Fruit fly (Drosophila melanogaster) whole organism, wandering third instar larva: Measurements from ENCODE around the gene gammaTub37C.

Source experiments
- Hnf4 ChIP-seq: fragments of 200-800 bp; sonication (Bioruptor generic); optimal IDR thresholded peaks from 2 replicates; lab custom pipeline; 2016; ENCODE audit warnings: missing biosample characterization, mild to moderate bottlenecking, missing genetic modification characterization
- Hr78 ChIP-seq: fragments of >200 bp; optimal IDR thresholded peaks from 2 replicates; lab custom pipeline; 2017; ENCODE audit warnings: missing biosample characterization, missing genetic modification characterization
- Mio ChIP-seq: sonication (Bioruptor generic); optimal IDR thresholded peaks from 2 replicates; lab custom pipeline; 2016; ENCODE audit warnings: missing biosample characterization, missing genetic modification characterization
- br ChIP-seq: fragments of 200-800 bp; sonication (Bioruptor generic); optimal IDR thresholded peaks from 2 replicates; lab custom pipeline; 2016; ENCODE audit warnings: missing biosample characterization, missing genetic modification characterization
- jim ChIP-seq: fragments of 175-275, 200-325 bp; sonication (Bioruptor generic); optimal IDR thresholded peaks from 2 replicates; lab custom pipeline; 2016; ENCODE audit warnings: missing biosample characterization, mild to moderate bottlenecking, missing genetic modification characterization
- lola ChIP-seq: fragments of >200 bp; optimal IDR thresholded peaks from 2 replicates; lab custom pipeline; 2017; ENCODE audit warnings: missing biosample characterization, missing genetic modification characterization
- psq ChIP-seq: fragments of 200-800 bp; sonication (Bioruptor generic); optimal IDR thresholded peaks from 3 replicates; lab custom pipeline; 2017; ENCODE audit warnings: missing biosample characterization, mild to moderate bottlenecking, missing genetic modification characterization, moderate library complexity
- woc ChIP-seq: sonication (Bioruptor generic); optimal IDR thresholded peaks from 2 replicates; lab custom pipeline; 2016; ENCODE audit warnings: missing biosample characterization, mild to moderate bottlenecking, missing genetic modification characterization

DNA sequence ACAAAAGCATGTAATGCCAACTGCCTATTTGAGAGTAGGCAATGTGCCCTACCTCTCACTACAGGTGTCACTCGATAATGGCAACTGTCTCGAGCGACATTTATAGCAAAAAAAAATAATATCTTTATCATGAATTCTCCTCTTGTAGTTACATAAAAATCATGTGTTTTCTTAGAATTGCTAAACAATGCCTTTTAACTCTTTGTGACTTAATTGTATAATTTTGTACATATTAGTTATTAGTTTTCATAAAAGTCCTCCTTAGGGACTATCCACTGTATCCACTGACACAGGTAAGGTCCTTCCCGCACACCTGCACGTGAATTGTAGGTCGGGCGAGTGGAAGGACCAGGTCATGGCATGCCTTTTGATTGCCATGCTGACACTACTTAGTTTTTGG lies 23.3 kb upstream of the gammaTub37C start:
- TF ChIP-seq lola (GFP tag; lab: Kevin White, UChicago), result no peak
- TF ChIP-seq br (GFP tag; lab: Kevin White, UChicago), result no peak
- TF ChIP-seq woc (GFP tag; lab: Kevin White, UChicago), result no peak
- no peak for TF ChIP-seq jim (GFP tag; lab: Kevin White, UChicago)
- TF ChIP-seq Hnf4 (GFP tag; lab: Kevin White, UChicago), result no peak
- no peak for TF ChIP-seq Hr78 (GFP tag; lab: Kevin White, UChicago)
- no peak for TF ChIP-seq Mio (GFP tag; lab: Kevin White, UChicago)
- no peak for TF ChIP-seq psq (GFP tag; lab: Kevin White, UChicago)
